Worm (Caenorhabditis elegans) whole organism, L2 larva: ENCODE results near the gene C03C10.2.

Experiments used
- aly-2 ChIP-seq: fragments of 150-350 bp; optimal IDR thresholded peaks from 2 replicates; lab custom pipeline; 2014; ENCODE audit warnings: missing biosample characterization, missing genetic modification characterization
- ceh-82 ChIP-seq: fragments of 150-350 bp; optimal IDR thresholded peaks from 2 replicates; lab custom pipeline; 2014; ENCODE audit warnings: missing biosample characterization, missing genetic modification characterization
- elt-3 ChIP-seq: sonication (generic microtip); optimal IDR thresholded peaks from 2 replicates; lab custom pipeline; 2017; ENCODE audit warnings: missing biosample characterization, missing genetic modification characterization
- lsy-2 ChIP-seq, 2 experiments: fragments of 150-350 bp in 1 of 2; sonication (generic microtip) in 1 of 2; optimal IDR thresholded peaks; 2 replicates each; lab custom pipeline; 2014 to 2017; ENCODE audit warnings: missing biosample characterization in 2 of 2, missing genetic modification characterization in 2 of 2
- nhr-23 ChIP-seq: fragments of 150-350 bp; optimal IDR thresholded peaks from 2 replicates; lab custom pipeline; 2014; ENCODE audit warnings: missing biosample characterization, missing genetic modification reagents, missing genetic modification characterization
- nhr-237 ChIP-seq: fragments of 150-350 bp; optimal IDR thresholded peaks from 2 replicates; lab custom pipeline; 2014; ENCODE audit warnings: missing biosample characterization, missing genetic modification characterization
- nhr-25 ChIP-seq: fragments of 150-350 bp; sonication (generic microtip); optimal IDR thresholded peaks from 3 replicates; lab custom pipeline; 2014; ENCODE audit warnings: missing biosample characterization, missing genetic modification characterization
- nhr-77 ChIP-seq: fragments of 150-350 bp; optimal IDR thresholded peaks from 2 replicates; lab custom pipeline; 2014; ENCODE audit warnings: missing biosample characterization, missing genetic modification characterization
- sma-9 ChIP-seq, 2 experiments: fragments of 150-350 bp in 1 of 2; sonication (generic microtip) in 1 of 2; optimal IDR thresholded peaks; 2 replicates each; lab custom pipeline; 2014 to 2016; ENCODE audit warnings: missing genetic modification characterization in 2 of 2, mild to moderate bottlenecking in 1 of 2, missing biosample characterization in 1 of 2, missing compliant biosample characterization in 1 of 2, missing genetic modification reagents in 1 of 2, moderate library complexity in 1 of 2
- unc-62 ChIP-seq: fragments of 150-350 bp; optimal IDR thresholded peaks from 2 replicates; lab custom pipeline; 2014; ENCODE audit warnings: missing biosample characterization, missing genetic modification reagents, missing genetic modification characterization
- ztf-11 ChIP-seq: sonication (generic microtip); optimal IDR thresholded peaks from 2 replicates; lab custom pipeline; 2017; ENCODE audit warnings: missing biosample characterization, missing genetic modification characterization

- TF ChIP-seq nhr-237 (tag; lab: Kevin White, UChicago) = no peak
- TF ChIP-seq lsy-2 (tag; optimal IDR thresholded peaks at IDR 0.05; lab: Kevin White, UChicago) = no peak
- no peak for TF ChIP-seq nhr-77 (tag; lab: Kevin White, UChicago)
- TF ChIP-seq nhr-23 (tag; lab: Kevin White, UChicago) = no peak
- TF ChIP-seq ztf-11 (tag; lab: Kevin White, UChicago) = no peak
- no peak for TF ChIP-seq elt-3
- no peak for TF ChIP-seq aly-2
- no peak for TF ChIP-seq ceh-82 (tag; lab: Kevin White, UChicago)
- no peak for TF ChIP-seq unc-62 (GFP tag; lab: Kevin White, UChicago)
- no peak for TF ChIP-seq sma-9 (GFP tag; optimal IDR thresholded peaks at IDR 0.05; lab: Kevin White, UChicago)
- no peak for TF ChIP-seq sma-9 (tag; optimal IDR thresholded peaks at IDR 0.05; lab: Kevin White, UChicago)
- TF ChIP-seq nhr-25 (tag; lab: Kevin White, UChicago) = no peak
Observed at ce11 chrIII:4120386-4120785, 29.5 kb downstream of the C03C10.2 start.
